Worm (Caenorhabditis elegans) whole organism, L4 larva: ENCODE results near the gene srlf-12.

Source experiments
- F44E2.7 ChIP-seq: fragments of 200-800 bp; sonication (Bioruptor generic); IDR thresholded peaks from 2 replicates; pipeline ENCODE4 v2.1.2; 2022; ENCODE audit warnings: missing genetic modification characterization, missing compliant biosample characterization
- F49E8.2 ChIP-seq: sonication (generic microtip); optimal IDR thresholded peaks from 2 replicates; lab custom pipeline; 2016; ENCODE audit warnings: missing compliant biosample characterization, mild to moderate bottlenecking, missing genetic modification characterization, borderline replicate concordance
- aly-2 ChIP-seq: sonication (generic microtip); optimal IDR thresholded peaks from 2 replicates; lab custom pipeline; 2018; ENCODE audit warnings: missing biosample characterization, missing genetic modification characterization
- ama-1 ChIP-seq: fragments of 150-350 bp; optimal IDR thresholded peaks from 2 replicates; lab custom pipeline; 2014; ENCODE audit warnings: inconsistent platforms, mixed read lengths
- dve-1 ChIP-seq: sonication (generic microtip); optimal IDR thresholded peaks from 2 replicates; lab custom pipeline; 2017; ENCODE audit warnings: antibody characterized with exemption, mild to moderate bottlenecking, missing genetic modification characterization, missing compliant biosample characterization; ENCODE audit not compliant: insufficient read depth
- nhr-237 ChIP-seq: sonication (generic microtip); optimal IDR thresholded peaks from 2 replicates; lab custom pipeline; 2017; ENCODE audit warnings: missing biosample characterization, missing genetic modification characterization
- nhr-25 ChIP-seq: sonication (generic microtip); optimal IDR thresholded peaks from 2 replicates; lab custom pipeline; 2017; ENCODE audit warnings: missing genetic modification characterization, mild to moderate bottlenecking, missing compliant biosample characterization, antibody characterized with exemption, moderate library complexity, borderline replicate concordance; ENCODE audit not compliant: insufficient read depth
- pqm-1 ChIP-seq: sonication (generic microtip); optimal IDR thresholded peaks from 2 replicates; lab custom pipeline; 2017; ENCODE audit warnings: missing biosample characterization, missing genetic modification characterization
- rbr-2 ChIP-seq: sonication (generic microtip); optimal IDR thresholded peaks from 2 replicates; lab custom pipeline; 2016; ENCODE audit warnings: missing genotype, missing genetic modification characterization, missing compliant biosample characterization
- snpc-4 ChIP-seq: fragments of 150-350 bp; optimal IDR thresholded peaks from 2 replicates; lab custom pipeline; 2014; ENCODE audit warnings: missing biosample characterization, missing genetic modification characterization

ce11 chrIV:10879542-10879941, 12.4 kb downstream of the srlf-12 start, which contains the start of gene sdz-13:
- TF ChIP-seq aly-2 (tag; lab: Kevin White, UChicago): no peak
- TF ChIP-seq dve-1: no peak
- TF ChIP-seq F44E2.7 (GFP tag; lab: Robert Waterston, UW): no peak
- TF ChIP-seq rbr-2: no peak
- no peak for TF ChIP-seq ama-1 (lab: Kevin White, UChicago)
- TF ChIP-seq snpc-4: no peak
- no peak for TF ChIP-seq pqm-1 (tag; lab: Kevin White, UChicago)
- no peak for TF ChIP-seq nhr-25 (tag; lab: Kevin White, UChicago)
- no peak for TF ChIP-seq nhr-237 (tag; lab: Kevin White, UChicago)
- no peak for TF ChIP-seq F49E8.2 (tag; lab: Kevin White, UChicago)
